Worm (Caenorhabditis elegans) whole organism, mixed stage, embryonic: Measurements from ENCODE around the gene clec-71.

ENCODE experiments used
- blmp-1 ChIP-seq: fragments of 150-350 bp; optimal IDR thresholded peaks from 2 replicates; lab custom pipeline; 2014; ENCODE audit warnings: missing biosample characterization, missing genetic modification characterization
- lin-13 ChIP-seq: fragments of 150-350 bp; optimal IDR thresholded peaks from 2 replicates; lab custom pipeline; 2014; ENCODE audit warnings: missing biosample characterization, missing genetic modification characterization
- mep-1 ChIP-seq: fragments of 150-350 bp; optimal IDR thresholded peaks from 2 replicates; lab custom pipeline; 2017; ENCODE audit warnings: missing biosample characterization, missing genetic modification reagents, missing genetic modification characterization, inconsistent platforms
- nhr-28 ChIP-seq: fragments of 150-350 bp; optimal IDR thresholded peaks from 2 replicates; lab custom pipeline; 2014; ENCODE audit warnings: missing biosample characterization, missing genetic modification characterization
- pha-4 ChIP-seq: fragments of 150-350 bp; optimal IDR thresholded peaks from 2 replicates; lab custom pipeline; 2018; ENCODE audit warnings: missing biosample characterization, missing genetic modification reagents, missing genetic modification characterization
- snpc-4 ChIP-seq: fragments of 150-350 bp; optimal IDR thresholded peaks from 2 replicates; lab custom pipeline; 2014; ENCODE audit warnings: missing biosample characterization, missing genetic modification characterization
- unc-39 ChIP-seq: fragments of 150-350 bp; optimal IDR thresholded peaks from 2 replicates; lab custom pipeline; 2014; ENCODE audit warnings: missing biosample characterization, missing genetic modification characterization
- unc-62 ChIP-seq: fragments of 150-350 bp; optimal IDR thresholded peaks from 2 replicates; lab custom pipeline; 2014; ENCODE audit warnings: missing biosample characterization, missing genetic modification reagents, missing genetic modification characterization
- ztf-11 ChIP-seq: fragments of 150-350 bp; optimal IDR thresholded peaks from 2 replicates; lab custom pipeline; 2014; ENCODE audit warnings: missing biosample characterization, missing genetic modification characterization

DNA sequence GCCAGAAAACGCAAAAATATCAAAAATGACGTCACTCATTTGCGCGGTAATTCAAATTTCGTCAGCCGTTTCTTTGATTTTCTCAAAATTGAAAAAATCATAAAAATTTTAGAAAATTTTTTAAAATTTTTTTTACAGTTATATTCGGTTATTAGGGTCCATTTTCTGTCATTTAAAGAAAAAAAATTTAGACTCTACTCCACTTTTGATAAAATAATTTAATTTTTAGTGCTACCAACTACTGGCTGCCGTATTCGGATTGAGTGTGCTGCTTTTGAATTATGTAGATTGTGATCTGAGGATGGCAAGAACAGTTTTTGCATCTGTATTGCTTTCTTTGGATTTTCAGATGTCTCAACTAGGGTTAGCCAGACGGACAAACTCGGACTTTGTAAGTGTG lies 25.3 kb downstream of the clec-71 start, which contains the start of gene Y46C8AM.1:
- TF ChIP-seq unc-39 (tag; lab: Kevin White, UChicago) (no peak), nhr-28 (no peak), unc-62 (GFP tag; lab: Kevin White, UChicago) (no peak), mep-1 (tag; lab: Kevin White, UChicago) (no peak), pha-4 (tag; lab: Kevin White, UChicago) (no peak), snpc-4 (no peak), lin-13 (tag; lab: Kevin White, UChicago) (no peak), blmp-1 (tag; lab: Kevin White, UChicago) (no peak), ztf-11 (no peak)
